Worm (Caenorhabditis elegans) whole organism, L1 larva: ENCODE results near the gene wrm-1.
A peak's percentile ranks its signal among the peaks of the same experiment; 100 is the strongest.

Experiments
- C04F5.9 ChIP-seq: sonication (generic microtip); optimal IDR thresholded peaks from 2 replicates; lab custom pipeline; 2016; ENCODE audit warnings: missing genetic modification characterization, missing compliant biosample characterization
- C34B4.2 ChIP-seq: sonication (generic microtip); optimal IDR thresholded peaks from 2 replicates; lab custom pipeline; 2017; ENCODE audit warnings: mild to moderate bottlenecking, missing genetic modification characterization, missing compliant biosample characterization
- F16B12.6 ChIP-seq: fragments of 150-350 bp; optimal IDR thresholded peaks from 2 replicates; lab custom pipeline; 2014; ENCODE audit warnings: missing biosample characterization, missing genetic modification characterization
- aha-1 ChIP-seq: fragments of 150-350 bp; optimal IDR thresholded peaks from 2 replicates; lab custom pipeline; 2014; ENCODE audit warnings: missing biosample characterization, missing genetic modification characterization
- alr-1 ChIP-seq: fragments of 200-800 bp; sonication (Bioruptor generic); optimal IDR thresholded peaks from 2 replicates; lab custom pipeline; 2018; ENCODE audit warnings: borderline replicate concordance, mild to moderate bottlenecking, missing genetic modification characterization, missing compliant biosample characterization
- aly-2 ChIP-seq: fragments of 150-350 bp; optimal IDR thresholded peaks from 2 replicates; lab custom pipeline; 2014; ENCODE audit warnings: missing biosample characterization, missing genetic modification characterization
- ama-1 ChIP-seq: fragments of 150-350 bp; optimal IDR thresholded peaks from 2 replicates; lab custom pipeline; 2014
- blmp-1 ChIP-seq: fragments of 150-350 bp; optimal IDR thresholded peaks from 2 replicates; lab custom pipeline; 2014; ENCODE audit warnings: missing biosample characterization, missing genetic modification characterization
- ceh-63 ChIP-seq: fragments of 200-800 bp; sonication (Bioruptor generic); optimal IDR thresholded peaks from 2 replicates; lab custom pipeline; 2018; ENCODE audit warnings: mild to moderate bottlenecking, missing genetic modification characterization, missing compliant biosample characterization
- ceh-82 ChIP-seq, 3 experiments: fragments of 150-350 bp in 1 of 3; sonication (generic microtip) in 2 of 3; optimal IDR thresholded peaks; 2 replicates each; lab custom pipeline; 2014 to 2017; ENCODE audit warnings: missing biosample characterization in 3 of 3, missing genetic modification characterization in 3 of 3
- ceh-88 ChIP-seq: fragments of 200-800 bp; sonication (Bioruptor generic); IDR thresholded peaks from 2 replicates; pipeline ENCODE4 v1.3.6; 2022; ENCODE audit warnings: missing genetic modification characterization, missing compliant biosample characterization
- ceh-90 ChIP-seq: sonication (generic microtip); optimal IDR thresholded peaks from 2 replicates; lab custom pipeline; 2016; ENCODE audit warnings: missing genetic modification characterization, missing compliant biosample characterization
- ces-1 ChIP-seq: fragments of 150-350 bp; optimal IDR thresholded peaks from 2 replicates; lab custom pipeline; 2014; ENCODE audit warnings: missing biosample characterization, missing genetic modification reagents, missing genetic modification characterization
- dsc-1 ChIP-seq: sonication (generic microtip); optimal IDR thresholded peaks from 2 replicates; lab custom pipeline; 2016; ENCODE audit warnings: mild to moderate bottlenecking, missing genetic modification characterization, missing compliant biosample characterization
- efl-3 ChIP-seq: fragments of 200-800 bp; sonication (Bioruptor generic); optimal IDR thresholded peaks from 2 replicates; lab custom pipeline; 2018; ENCODE audit warnings: mild to moderate bottlenecking, missing genetic modification characterization, missing compliant biosample characterization
- egl-27 ChIP-seq, 2 experiments: fragments of 150-350 bp in 1 of 2; sonication (generic microtip); optimal IDR thresholded peaks; 3 replicates each; lab custom pipeline; 2017 to 2018; ENCODE audit warnings: missing biosample characterization in 2 of 2, missing genetic modification characterization in 2 of 2, missing genetic modification reagents in 2 of 2
- elt-2 ChIP-seq: sonication (generic microtip); optimal IDR thresholded peaks from 2 replicates; lab custom pipeline; 2016; ENCODE audit warnings: missing genetic modification characterization, mild to moderate bottlenecking, inconsistent platforms, missing compliant biosample characterization, missing genetic modification reagents
- elt-3 ChIP-seq, 6 experiments: fragments of 150-350 bp in 1 of 6; sonication (generic microtip); optimal IDR thresholded peaks; 2 replicates each; lab custom pipeline; 2017 to 2018; ENCODE audit warnings: missing biosample characterization in 6 of 6, missing genetic modification characterization in 6 of 6, inconsistent platforms in 1 of 6
- fkh-8 ChIP-seq: sonication (generic microtip); optimal IDR thresholded peaks from 2 replicates; lab custom pipeline; 2016; ENCODE audit warnings: mild to moderate bottlenecking, missing genetic modification characterization, missing compliant biosample characterization
- fos-1 ChIP-seq: fragments of 150-350 bp; optimal IDR thresholded peaks from 2 replicates; lab custom pipeline; 2014; ENCODE audit warnings: missing biosample characterization, missing genetic modification characterization
- grh-1 ChIP-seq: fragments of 200-800 bp; sonication (Bioruptor generic); IDR thresholded peaks from 2 replicates; pipeline ENCODE4 v1.3.6; 2022; ENCODE audit warnings: missing genetic modification reagents, missing genetic modification characterization, missing compliant biosample characterization
- hlh-17 ChIP-seq: fragments of 200-800 bp; sonication (Bioruptor generic); optimal IDR thresholded peaks from 2 replicates; lab custom pipeline; 2018; ENCODE audit warnings: missing genetic modification characterization, mild to moderate bottlenecking, missing compliant biosample characterization, moderate library complexity, borderline replicate concordance
- hlh-4 ChIP-seq: sonication (generic microtip); optimal IDR thresholded peaks from 2 replicates; lab custom pipeline; 2016; ENCODE audit warnings: mild to moderate bottlenecking, missing genetic modification characterization, missing compliant biosample characterization
- irx-1 ChIP-seq: sonication (generic microtip); optimal IDR thresholded peaks from 2 replicates; lab custom pipeline; 2016; ENCODE audit warnings: missing genetic modification characterization, missing compliant biosample characterization
- isw-1 ChIP-seq: fragments of 200-800 bp; sonication (Bioruptor generic); IDR thresholded peaks from 2 replicates; pipeline ENCODE4 v1.3.6; 2022; ENCODE audit warnings: missing genetic modification characterization, missing compliant biosample characterization
- lin-13 ChIP-seq: fragments of 150-350 bp; optimal IDR thresholded peaks from 2 replicates; lab custom pipeline; 2014; ENCODE audit warnings: missing biosample characterization, missing genetic modification reagents, missing genetic modification characterization
- lin-35 ChIP-seq, 2 experiments: fragments of 150-350 bp; optimal IDR thresholded peaks; 2 replicates each; lab custom pipeline; 2014; ENCODE audit warnings: missing biosample characterization in 2 of 2, missing genetic modification characterization in 2 of 2, missing genetic modification reagents in 2 of 2
- lin-39 ChIP-seq: fragments of 150-350 bp; optimal IDR thresholded peaks from 2 replicates; lab custom pipeline; 2014; ENCODE audit warnings: missing biosample characterization, missing genetic modification reagents, missing genetic modification characterization
- lir-3 ChIP-seq: sonication (generic microtip); optimal IDR thresholded peaks from 2 replicates; lab custom pipeline; 2016; ENCODE audit warnings: mild to moderate bottlenecking, missing genetic modification characterization, moderate library complexity, missing compliant biosample characterization; ENCODE audit not compliant: poor library complexity
- lsy-2 ChIP-seq, 2 experiments: fragments of 150-350 bp; optimal IDR thresholded peaks; 2 replicates each; lab custom pipeline; 2014; ENCODE audit warnings: missing biosample characterization in 2 of 2, missing genetic modification characterization in 2 of 2
- mab-9 ChIP-seq: fragments of 200-800 bp; sonication (Bioruptor generic); IDR thresholded peaks from 2 replicates; pipeline ENCODE4 v1.3.6; 2022; ENCODE audit warnings: missing genetic modification reagents, missing genetic modification characterization, missing compliant biosample characterization
- mef-2 ChIP-seq: fragments of 150-350 bp; optimal IDR thresholded peaks from 2 replicates; lab custom pipeline; 2014; ENCODE audit warnings: missing biosample characterization, missing genetic modification characterization
- mep-1 ChIP-seq: fragments of 150-350 bp; optimal IDR thresholded peaks from 2 replicates; lab custom pipeline; 2014; ENCODE audit warnings: missing biosample characterization, missing genetic modification characterization
- nhr-12 ChIP-seq: sonication (generic microtip); optimal IDR thresholded peaks from 2 replicates; lab custom pipeline; 2017; ENCODE audit warnings: missing biosample characterization, missing genetic modification characterization
- nhr-237 ChIP-seq: fragments of 150-350 bp; optimal IDR thresholded peaks from 2 replicates; lab custom pipeline; 2014; ENCODE audit warnings: missing biosample characterization, missing genetic modification characterization
- nhr-47 ChIP-seq: sonication (generic microtip); optimal IDR thresholded peaks from 2 replicates; lab custom pipeline; 2016; ENCODE audit warnings: mild to moderate bottlenecking, missing genetic modification characterization, moderate library complexity, missing compliant biosample characterization
- nhr-71 ChIP-seq: sonication (generic microtip); optimal IDR thresholded peaks from 2 replicates; lab custom pipeline; 2016; ENCODE audit warnings: mild to moderate bottlenecking, missing genetic modification characterization, moderate library complexity, missing compliant biosample characterization
- nhr-77 ChIP-seq: fragments of 150-350 bp; optimal IDR thresholded peaks from 2 replicates; lab custom pipeline; 2014; ENCODE audit warnings: missing biosample characterization, missing genetic modification characterization
- nhr-84 ChIP-seq: sonication (generic microtip); optimal IDR thresholded peaks from 2 replicates; lab custom pipeline; 2017; ENCODE audit warnings: missing biosample characterization, missing genetic modification characterization
- nhr-85 ChIP-seq: sonication (generic microtip); peaks from one replicate; lab custom pipeline; 2016; ENCODE audit warnings: missing genetic modification characterization, inconsistent platforms, missing compliant biosample characterization
- pax-3 ChIP-seq: fragments of 200-800 bp; sonication (Bioruptor generic); optimal IDR thresholded peaks from 2 replicates; lab custom pipeline; 2018; ENCODE audit warnings: mild to moderate bottlenecking, missing genetic modification characterization, moderate library complexity, missing compliant biosample characterization
- rnt-1 ChIP-seq: sonication (generic microtip); optimal IDR thresholded peaks from 2 replicates; lab custom pipeline; 2016; ENCODE audit warnings: mild to moderate bottlenecking, missing genetic modification characterization, moderate library complexity, missing compliant biosample characterization
- skn-1 ChIP-seq: fragments of 150-350 bp; optimal IDR thresholded peaks from 2 replicates; lab custom pipeline; 2014; ENCODE audit warnings: missing biosample characterization, missing genetic modification characterization
- snpc-4 ChIP-seq: fragments of 150-350 bp; optimal IDR thresholded peaks from 2 replicates; lab custom pipeline; 2014; ENCODE audit warnings: missing biosample characterization, missing genetic modification characterization
- unc-130 ChIP-seq: fragments of 150-350 bp; optimal IDR thresholded peaks from 2 replicates; lab custom pipeline; 2017; ENCODE audit warnings: missing biosample characterization, missing genetic modification characterization, inconsistent platforms
- unc-30 ChIP-seq: sonication (generic microtip); optimal IDR thresholded peaks from 2 replicates; lab custom pipeline; 2017; ENCODE audit warnings: missing biosample characterization, missing genetic modification characterization
- unc-62 ChIP-seq: fragments of 150-350 bp; optimal IDR thresholded peaks from 2 replicates; lab custom pipeline; 2014; ENCODE audit warnings: missing biosample characterization, missing genetic modification reagents, missing genetic modification characterization
- unc-98 ChIP-seq: fragments of 200-800 bp; sonication (Bioruptor generic); IDR thresholded peaks from 2 replicates; pipeline ENCODE4 v1.3.6; 2022; ENCODE audit warnings: missing genetic modification characterization, missing compliant biosample characterization
- vab-15 ChIP-seq: sonication (generic microtip); optimal IDR thresholded peaks from 2 replicates; lab custom pipeline; 2017; ENCODE audit warnings: missing genotype, mild to moderate bottlenecking, missing genetic modification characterization, missing compliant biosample characterization
- xbp-1 ChIP-seq: sonication (generic microtip); optimal IDR thresholded peaks from 2 replicates; lab custom pipeline; 2016; ENCODE audit warnings: missing genetic modification characterization, missing compliant biosample characterization
- zip-4 ChIP-seq: fragments of 200-800 bp; sonication (Bioruptor generic); optimal IDR thresholded peaks from 2 replicates; lab custom pipeline; 2018; ENCODE audit warnings: mild to moderate bottlenecking, missing genetic modification characterization, moderate library complexity, missing compliant biosample characterization

The wrm-1 gene

ce11 chrIII:5721488-5721887 lies 1.2 kb upstream of the wrm-1 start:
- TF ChIP-seq nhr-85 (tag; lab: Kevin White, UChicago) (no peak), blmp-1 (tag; lab: Kevin White, UChicago) (peak; percentile 21), ama-1 (lab: Kevin White, UChicago) (no peak)
- TF ChIP-seq, all 84 proteins: peak for 1

DNA sequence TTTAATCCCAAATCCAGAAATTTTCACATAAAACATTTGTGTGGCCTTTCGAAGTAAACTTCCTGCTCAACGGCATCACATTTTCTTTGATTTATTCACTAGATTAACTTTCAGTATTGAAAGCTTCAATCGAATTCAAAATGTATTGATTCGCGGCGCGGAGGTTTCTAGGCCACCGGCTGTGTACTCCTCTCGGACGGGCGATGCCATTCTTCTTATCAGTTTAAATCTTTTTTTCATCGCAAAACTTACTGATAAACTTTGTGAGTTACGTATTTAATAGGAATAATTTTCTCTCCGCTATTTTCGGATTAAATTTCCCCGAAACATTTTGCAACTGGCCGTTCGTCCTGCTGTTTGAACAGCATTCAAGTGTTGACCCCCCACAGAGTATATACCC lies 762 bp upstream of the wrm-1 start:
- TF ChIP-seq aha-1 (tag; lab: Kevin White, UChicago), result no peak
- peak; percentile 71 for TF ChIP-seq unc-130 (tag; lab: Kevin White, UChicago)
- TF ChIP-seq irx-1 (tag; lab: Kevin White, UChicago), result peak; percentile 92
- no peak for TF ChIP-seq snpc-4 (tag; lab: Kevin White, UChicago)
- peak; percentile 96 for TF ChIP-seq elt-2 (tag; lab: Kevin White, UChicago)
- peak; percentile 60 for TF ChIP-seq mab-9 (GFP tag; lab: Robert Waterston, UW)
- peak; percentile 79 for TF ChIP-seq C04F5.9 (tag; lab: Kevin White, UChicago)
- TF ChIP-seq rnt-1, result peak; percentile 98
- TF ChIP-seq C34B4.2 (tag; lab: Kevin White, UChicago), result no peak
- TF ChIP-seq ceh-82 (tag; optimal IDR thresholded peaks at IDR 0.05; lab: Kevin White, UChicago), result peak; percentile 45 to 66 (median 60)
- no peak for TF ChIP-seq vab-15
- no peak; the same call in 1 of the 2 replicates for TF ChIP-seq unc-98 (GFP tag; lab: Robert Waterston, UW)
- no peak for TF ChIP-seq F16B12.6 (tag; lab: Kevin White, UChicago)
- no peak for TF ChIP-seq aly-2
- no peak for TF ChIP-seq nhr-12 (tag; lab: Kevin White, UChicago)
- peak; percentile 34 for TF ChIP-seq lin-39
- no peak for TF ChIP-seq mep-1 (tag; lab: Kevin White, UChicago)
- no peak for TF ChIP-seq egl-27 (tag; optimal IDR thresholded peaks at IDR 0.05; lab: Kevin White, UChicago)
- no peak for TF ChIP-seq hlh-17 (GFP tag; lab: Kevin White, UChicago)
- peak; percentile 88 for TF ChIP-seq nhr-47 (tag; lab: Kevin White, UChicago)
- no peak for TF ChIP-seq alr-1 (tag; lab: Kevin White, UChicago)
- TF ChIP-seq nhr-77 (tag; lab: Kevin White, UChicago), result peak; percentile 22
- TF ChIP-seq pax-3 (tag; lab: Kevin White, UChicago), result peak; percentile 86
- peak in 3 of 6 experiments; percentile 5 to 68 (median 33) for TF ChIP-seq elt-3 (tag; optimal IDR thresholded peaks at IDR 0.05; lab: Kevin White, UChicago)
- TF ChIP-seq ceh-90 (tag; lab: Kevin White, UChicago), result peak; percentile 94
- peak; percentile 28 for TF ChIP-seq fos-1
- TF ChIP-seq zip-4 (GFP tag; lab: Kevin White, UChicago), result peak; percentile 51
- TF ChIP-seq nhr-71, result peak; percentile 91
- TF ChIP-seq xbp-1 (tag; lab: Kevin White, UChicago), result peak; percentile 85
- TF ChIP-seq skn-1 (tag; lab: Kevin White, UChicago), result peak; percentile 52
- TF ChIP-seq nhr-237 (tag; lab: Kevin White, UChicago), result no peak
- TF ChIP-seq dsc-1 (tag; lab: Kevin White, UChicago), result peak; percentile 92
- TF ChIP-seq lir-3 (tag; lab: Kevin White, UChicago), result peak; percentile 94
- peak; percentile 66 for TF ChIP-seq lin-13 (GFP tag; lab: Kevin White, UChicago)
- TF ChIP-seq lin-35 (GFP tag; optimal IDR thresholded peaks at IDR 0.05; lab: Kevin White, UChicago), result peak; percentile 86 to 92
- TF ChIP-seq unc-62 (GFP tag; lab: Kevin White, UChicago), result no peak
- no peak for TF ChIP-seq ceh-63
- TF ChIP-seq nhr-84 (tag; lab: Kevin White, UChicago), result no peak
- no peak for TF ChIP-seq ces-1 (GFP tag; lab: Kevin White, UChicago)
- TF ChIP-seq mef-2, result no peak
- TF ChIP-seq grh-1 (GFP tag; lab: Robert Waterston, UW), result peak; percentile 65
- TF ChIP-seq isw-1 (GFP tag; lab: Robert Waterston, UW), result peak; percentile 54
- peak; percentile 73 to 76 for TF ChIP-seq lsy-2 (tag; optimal IDR thresholded peaks at IDR 0.05; lab: Kevin White, UChicago)
- TF ChIP-seq blmp-1 (tag; lab: Kevin White, UChicago), result no peak
- TF ChIP-seq hlh-4 (tag; lab: Kevin White, UChicago), result peak; percentile 13
- no peak for TF ChIP-seq unc-30 (tag; lab: Kevin White, UChicago)
- peak; percentile 37 for TF ChIP-seq efl-3 (GFP tag; lab: Kevin White, UChicago)
- TF ChIP-seq fkh-8 (tag; lab: Kevin White, UChicago), result peak; percentile 55
- no peak for TF ChIP-seq ceh-88 (GFP tag; lab: Robert Waterston, UW)
